Worm (Caenorhabditis elegans) whole organism, late embryonic: ENCODE results near the gene sri-32.
"Not testable (repeated sequence)": the region's sequence is repeated elsewhere in the genome, so short reads cannot be mapped to it uniquely, and the experiment has no call there.

Experiments
- C38D4.7 ChIP-seq: fragments of 200-800 bp; sonication (Bioruptor generic); optimal IDR thresholded peaks from 2 replicates; lab custom pipeline; 2018; ENCODE audit warnings: mild to moderate bottlenecking, missing genetic modification characterization, moderate library complexity, missing compliant biosample characterization
- F13H6.1 ChIP-seq: sonication (generic microtip); optimal IDR thresholded peaks from 2 replicates; lab custom pipeline; 2016; ENCODE audit warnings: missing genetic modification characterization, missing compliant biosample characterization
- K02D7.2 ChIP-seq: sonication (generic microtip); optimal IDR thresholded peaks from 2 replicates; lab custom pipeline; 2017; ENCODE audit warnings: mild to moderate bottlenecking, missing genetic modification characterization, missing compliant biosample characterization
- Y22D7AL.16 ChIP-seq: sonication (generic microtip); optimal IDR thresholded peaks from 2 replicates; lab custom pipeline; 2016; ENCODE audit warnings: missing genetic modification characterization, missing compliant biosample characterization
- ceh-14 ChIP-seq: sonication (generic microtip); optimal IDR thresholded peaks from 2 replicates; lab custom pipeline; 2016; ENCODE audit warnings: missing genotype, missing genetic modification characterization, missing compliant biosample characterization
- ceh-18 ChIP-seq: sonication (generic microtip); optimal IDR thresholded peaks from 2 replicates; lab custom pipeline; 2016; ENCODE audit warnings: missing genetic modification characterization, missing compliant biosample characterization
- ceh-22 ChIP-seq: sonication (generic microtip); optimal IDR thresholded peaks from 2 replicates; lab custom pipeline; 2017; ENCODE audit warnings: missing biosample characterization, missing genetic modification characterization
- ceh-24 ChIP-seq: sonication (generic microtip); optimal IDR thresholded peaks from 2 replicates; lab custom pipeline; 2016; ENCODE audit warnings: mild to moderate bottlenecking, missing genetic modification characterization, missing compliant biosample characterization
- ceh-31 ChIP-seq: sonication (generic microtip); optimal IDR thresholded peaks from 2 replicates; lab custom pipeline; 2016; ENCODE audit warnings: missing genetic modification characterization, missing compliant biosample characterization
- ceh-34 ChIP-seq: sonication (generic microtip); optimal IDR thresholded peaks from 2 replicates; lab custom pipeline; 2016; ENCODE audit warnings: mild to moderate bottlenecking, missing genetic modification characterization, missing compliant biosample characterization
- ceh-48 ChIP-seq: sonication (generic microtip); optimal IDR thresholded peaks from 2 replicates; lab custom pipeline; 2016; ENCODE audit warnings: missing genetic modification characterization, inconsistent platforms, missing compliant biosample characterization
- dmd-4 ChIP-seq: sonication (generic microtip); optimal IDR thresholded peaks from 2 replicates; lab custom pipeline; 2016; ENCODE audit warnings: borderline replicate concordance, missing genetic modification characterization, missing compliant biosample characterization
- dve-1 ChIP-seq: sonication (generic microtip); optimal IDR thresholded peaks from 2 replicates; lab custom pipeline; 2017; ENCODE audit warnings: antibody characterized with exemption, mild to moderate bottlenecking, missing genetic modification characterization, missing compliant biosample characterization
- ets-4 ChIP-seq: sonication (generic microtip); optimal IDR thresholded peaks from 2 replicates; lab custom pipeline; 2016; ENCODE audit warnings: missing genetic modification characterization, missing compliant biosample characterization
- fax-1 ChIP-seq: sonication (generic microtip); optimal IDR thresholded peaks from 2 replicates; lab custom pipeline; 2016; ENCODE audit warnings: missing genotype, missing genetic modification characterization, missing compliant biosample characterization
- fkh-6 ChIP-seq: sonication (generic microtip); optimal IDR thresholded peaks from 2 replicates; lab custom pipeline; 2016; ENCODE audit warnings: missing genetic modification characterization, missing compliant biosample characterization
- gmeb-2 ChIP-seq: sonication (generic microtip); optimal IDR thresholded peaks from 2 replicates; lab custom pipeline; 2016; ENCODE audit warnings: missing genetic modification characterization, inconsistent platforms, missing compliant biosample characterization
- hlh-6 ChIP-seq: sonication (generic microtip); optimal IDR thresholded peaks from 2 replicates; lab custom pipeline; 2016; ENCODE audit warnings: missing genotype, missing genetic modification characterization, missing compliant biosample characterization
- lim-6 ChIP-seq: sonication (generic microtip); optimal IDR thresholded peaks from 2 replicates; lab custom pipeline; 2016; ENCODE audit warnings: missing genetic modification characterization, missing compliant biosample characterization
- lin-11 ChIP-seq: fragments of 200-800 bp; sonication (Bioruptor generic); optimal IDR thresholded peaks from 2 replicates; lab custom pipeline; 2018; ENCODE audit warnings: mild to moderate bottlenecking, missing genetic modification characterization, missing compliant biosample characterization
- madf-2 ChIP-seq: sonication (generic microtip); optimal IDR thresholded peaks from 2 replicates; lab custom pipeline; 2017; ENCODE audit warnings: missing genetic modification characterization, missing compliant biosample characterization
- mec-3 ChIP-seq: sonication (generic microtip); optimal IDR thresholded peaks from 2 replicates; lab custom pipeline; 2016; ENCODE audit warnings: borderline replicate concordance, missing genetic modification characterization, missing compliant biosample characterization
- nfya-1 ChIP-seq: sonication (generic microtip); optimal IDR thresholded peaks from 2 replicates; lab custom pipeline; 2017; ENCODE audit warnings: missing genetic modification characterization, mild to moderate bottlenecking, missing compliant biosample characterization, antibody characterized with exemption, moderate library complexity
- odd-2 ChIP-seq: sonication (generic microtip); optimal IDR thresholded peaks from 2 replicates; lab custom pipeline; 2017; ENCODE audit warnings: antibody characterized with exemption, mild to moderate bottlenecking, missing genetic modification characterization, missing compliant biosample characterization
- pag-3 ChIP-seq: sonication (generic microtip); optimal IDR thresholded peaks from 2 replicates; lab custom pipeline; 2016; ENCODE audit warnings: missing compliant biosample characterization, missing genetic modification characterization, borderline replicate concordance
- pha-2 ChIP-seq: sonication (generic microtip); optimal IDR thresholded peaks from 2 replicates; lab custom pipeline; 2017; ENCODE audit warnings: mild to moderate bottlenecking, missing genetic modification characterization, missing compliant biosample characterization
- pha-4 ChIP-seq: fragments of 150-350 bp; optimal IDR thresholded peaks from 2 replicates; lab custom pipeline; 2018; ENCODE audit warnings: missing biosample characterization, missing genetic modification reagents, missing genetic modification characterization
- pros-1 ChIP-seq: fragments of 150-350 bp; optimal IDR thresholded peaks from 2 replicates; lab custom pipeline; 2014; ENCODE audit warnings: missing biosample characterization, missing genetic modification reagents, missing genetic modification characterization
- rnt-1 ChIP-seq: sonication (generic microtip); optimal IDR thresholded peaks from 2 replicates; lab custom pipeline; 2016; ENCODE audit warnings: missing genetic modification characterization, missing compliant biosample characterization
- sdc-2 ChIP-seq: sonication (generic microtip); optimal IDR thresholded peaks from 2 replicates; lab custom pipeline; 2016; ENCODE audit warnings: missing genotype, missing genetic modification characterization, missing compliant biosample characterization
- sox-2 ChIP-seq: fragments of 200-800 bp; sonication (Bioruptor generic); IDR thresholded peaks from 2 replicates; pipeline ENCODE4 v1.3.6; 2022; ENCODE audit warnings: missing genetic modification reagents, missing genetic modification characterization, missing compliant biosample characterization
- sox-4 ChIP-seq: sonication (generic microtip); optimal IDR thresholded peaks from 2 replicates; lab custom pipeline; 2017; ENCODE audit warnings: mild to moderate bottlenecking, missing genetic modification characterization, inconsistent platforms, missing compliant biosample characterization
- tbx-2 ChIP-seq: sonication (generic microtip); optimal IDR thresholded peaks from 2 replicates; lab custom pipeline; 2016; ENCODE audit warnings: missing genetic modification characterization, missing compliant biosample characterization
- ttx-3 ChIP-seq: sonication (generic microtip); optimal IDR thresholded peaks from 2 replicates; lab custom pipeline; 2016; ENCODE audit warnings: missing genetic modification reagents, missing genetic modification characterization, missing compliant biosample characterization
- unc-3 ChIP-seq, 2 experiments: fragments of 200-800 bp in 1 of 2; sonication (Bioruptor generic) in 1 of 2; sonication (generic microtip) in 1 of 2; conservative IDR thresholded peaks in 1 of 2; optimal IDR thresholded peaks in 1 of 2; 2 replicates each; pipeline versions ENCODE4 v1.3.6 to Lab custom; 2016 to 2022; ENCODE audit warnings: missing compliant biosample characterization in 2 of 2, missing genetic modification characterization in 2 of 2, missing genetic modification reagents in 1 of 2
- unc-55 ChIP-seq: sonication (generic microtip); optimal IDR thresholded peaks from 2 replicates; lab custom pipeline; 2017; ENCODE audit warnings: missing biosample characterization, missing genetic modification reagents, missing genetic modification characterization
- unc-86 ChIP-seq: sonication (generic microtip); optimal IDR thresholded peaks from 2 replicates; lab custom pipeline; 2016; ENCODE audit warnings: missing genetic modification characterization, missing compliant biosample characterization
- ztf-16 ChIP-seq: sonication (generic microtip); optimal IDR thresholded peaks from 2 replicates; lab custom pipeline; 2017; ENCODE audit warnings: missing genetic modification characterization, missing compliant biosample characterization

Gene sri-32

ce11 chrII:3145842-3146241, 8.4 kb downstream of the sri-32 start, which contains the start of gene T10D4.15:
T10D4.15 (plus strand) TSS chrII:3146142.
- TF ChIP-seq Y22D7AL.16 (tag; lab: Kevin White, UChicago) (no peak), F13H6.1 (tag; lab: Kevin White, UChicago) (no peak), ceh-18 (tag; lab: Kevin White, UChicago) (no peak), sox-2 (GFP tag; lab: Robert Waterston, UW) (no peak), lin-11 (tag; lab: Kevin White, UChicago) (no peak), lim-6 (tag; lab: Kevin White, UChicago) (no peak)

DNA sequence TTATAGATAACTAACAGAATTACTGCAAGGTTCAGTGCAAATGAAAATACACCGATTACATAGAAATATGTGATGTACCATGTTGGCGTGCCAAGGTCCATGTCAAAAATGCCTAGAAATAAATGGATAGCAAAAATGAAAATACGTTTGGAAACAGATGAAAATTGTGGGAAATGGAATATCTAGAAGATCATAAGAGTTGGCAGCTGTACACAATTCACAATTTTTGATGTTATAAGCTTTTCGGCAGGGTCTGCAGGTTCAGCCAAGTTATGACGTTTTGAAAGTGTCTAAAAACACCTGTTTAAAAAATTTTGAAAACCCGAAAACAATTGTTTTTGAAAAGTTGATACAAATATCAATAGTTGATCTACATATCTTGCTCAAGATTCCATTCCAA, 9.7 kb downstream of the sri-32 start, which contains the start of gene sri-43:
Gene sri-43, minus strand, starts transcription at position 101 of the 400 bp plus-strand sequence.
- TF ChIP-seq nfya-1 (tag; lab: Kevin White, UChicago); sdc-2 (tag; lab: Kevin White, UChicago); hlh-6: not testable (repeated sequence)

DNA sequence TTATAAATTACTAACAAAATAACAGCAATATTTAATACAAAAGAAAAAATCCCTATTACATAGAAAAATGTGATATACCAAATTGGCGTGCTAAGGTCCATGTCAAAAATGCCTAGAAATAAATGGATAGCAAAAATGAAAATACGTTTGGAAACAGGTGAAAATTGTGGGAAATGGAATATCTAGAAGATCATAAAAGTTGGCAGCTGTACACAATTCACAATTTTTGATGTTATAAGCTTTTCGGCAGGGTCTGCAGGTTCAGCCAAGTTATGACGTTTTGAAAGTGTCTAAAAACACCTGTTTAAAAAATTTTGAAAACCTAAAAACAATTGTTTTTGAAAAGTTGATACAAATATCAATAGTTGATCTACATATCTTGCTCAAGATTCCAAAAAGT, 11.4 kb downstream of the sri-32 start, which contains the start of gene sri-42:
Gene sri-42, minus strand, starts transcription at position 101 of the 400 bp plus-strand sequence.
- TF ChIP-seq K02D7.2; lim-6 (tag; lab: Kevin White, UChicago); pha-2 (tag; lab: Kevin White, UChicago): not testable (repeated sequence)

- TF ChIP-seq ztf-16 (tag; lab: Kevin White, UChicago), result no peak
- TF ChIP-seq fkh-6 (tag; lab: Kevin White, UChicago), result no peak
- TF ChIP-seq ets-4 (tag; lab: Kevin White, UChicago), result no peak
- no peak for TF ChIP-seq ceh-34
- TF ChIP-seq unc-55 (GFP tag; lab: Kevin White, UChicago), result no peak
- no peak for TF ChIP-seq madf-2 (tag; lab: Kevin White, UChicago)
- TF ChIP-seq unc-86 (tag; lab: Kevin White, UChicago), result no peak
- TF ChIP-seq ceh-31 (tag; lab: Kevin White, UChicago), result no peak
- no peak for TF ChIP-seq pag-3 (tag; lab: Kevin White, UChicago)
- no peak for TF ChIP-seq gmeb-2 (tag; lab: Kevin White, UChicago)
- TF ChIP-seq pros-1 (tag; lab: Kevin White, UChicago), result no peak
- TF ChIP-seq rnt-1, result no peak
Observed at ce11 chrII:3137804-3138203, 16.5 kb downstream of the sri-32 start, which contains the start of gene sri-54. sri-54 (minus strand) TSS chrII:3137904.

DNA sequence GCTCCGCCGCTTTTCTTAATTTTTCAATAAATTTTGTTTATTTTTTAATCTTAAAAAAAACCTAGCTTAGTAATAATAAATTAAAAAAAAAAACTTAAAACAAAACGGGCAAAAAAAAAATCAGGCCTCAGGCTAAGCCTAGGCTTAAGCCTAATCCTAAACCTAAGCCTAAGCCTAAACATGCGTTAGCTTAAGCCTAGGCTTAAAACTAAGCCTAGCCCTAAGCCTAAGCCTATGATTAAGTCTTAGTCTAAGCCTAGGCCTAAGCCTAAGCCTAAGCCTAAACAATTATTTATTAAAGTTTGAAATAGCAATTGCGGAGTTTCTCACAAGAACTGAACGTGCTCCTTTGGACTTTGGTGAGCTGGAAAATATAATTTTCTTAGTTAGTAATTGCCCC, 19.0 kb downstream of the sri-32 start:
- TF ChIP-seq dve-1 (tag; lab: Kevin White, UChicago), result peak; percentile 63
- no peak for TF ChIP-seq ttx-3 (tag; lab: Kevin White, UChicago)
- TF ChIP-seq nfya-1 (tag; lab: Kevin White, UChicago), result no peak

ce11 chrII:3129007-3129406, 25.3 kb downstream of the sri-32 start, which contains the start of gene chil-24:
chil-24 (plus strand) TSS chrII:3129162.
- no peak for TF ChIP-seq unc-55 (GFP tag; lab: Kevin White, UChicago)
- TF ChIP-seq ceh-14, result no peak
- TF ChIP-seq odd-2 (tag; lab: Kevin White, UChicago), result no peak
- no peak for TF ChIP-seq sox-4
- no peak for TF ChIP-seq mec-3 (tag; lab: Kevin White, UChicago)
- TF ChIP-seq ceh-18 (tag; lab: Kevin White, UChicago), result no peak
- TF ChIP-seq unc-3 (GFP tag; conservative IDR thresholded peaks at IDR 0.05; lab: Robert Waterston, UW), result no peak
- no peak for TF ChIP-seq unc-3 (tag; optimal IDR thresholded peaks at IDR 0.05; lab: Kevin White, UChicago)
- no peak for TF ChIP-seq ceh-22 (tag; lab: Kevin White, UChicago)
- no peak for TF ChIP-seq tbx-2 (tag; lab: Kevin White, UChicago)
- no peak for TF ChIP-seq ceh-34
- TF ChIP-seq fax-1 (tag; lab: Kevin White, UChicago), result no peak
- no peak for TF ChIP-seq pha-4 (tag; lab: Kevin White, UChicago)
- no peak for TF ChIP-seq ceh-24 (tag; lab: Kevin White, UChicago)
- TF ChIP-seq ceh-48 (tag; lab: Kevin White, UChicago), result no peak
- TF ChIP-seq C38D4.7 (GFP tag; lab: Kevin White, UChicago), result no peak
- TF ChIP-seq rnt-1, result no peak
- TF ChIP-seq sox-2 (GFP tag; lab: Robert Waterston, UW), result no peak
- TF ChIP-seq dmd-4 (tag; lab: Kevin White, UChicago), result no peak
- TF ChIP-seq, all 69 proteins: peak for 0
